Fruit fly (Drosophila melanogaster): Measurements from ENCODE around the gene AhcyL2.

DNA sequence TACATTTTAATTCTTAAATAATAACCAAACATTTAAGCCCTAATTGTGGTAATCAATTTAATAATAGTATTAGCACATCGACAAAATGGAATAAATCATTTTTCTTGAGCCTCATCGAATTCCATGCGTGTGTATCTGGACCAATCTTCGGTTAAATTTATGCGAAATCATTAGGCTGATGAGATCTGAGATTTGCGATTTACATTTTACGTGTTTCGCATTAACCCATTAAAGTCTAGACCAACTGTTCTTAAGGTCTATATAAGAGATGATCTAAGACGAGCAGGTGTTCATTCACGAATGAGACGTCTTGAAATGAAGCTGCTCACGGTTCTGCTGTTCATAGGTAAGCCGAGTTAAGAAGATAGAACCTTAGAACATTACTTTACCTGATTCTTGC lies 49.5 kb upstream of the AhcyL2 start, which contains the start of gene CG31268:
- TF ChIP-seq CTCF (optimal IDR thresholded peaks at IDR 0.05) = no peak
- no peak for TF ChIP-seq CG8478 (optimal IDR thresholded peaks at IDR 0.05)
